Worm (Caenorhabditis elegans): Measurements from ENCODE around the gene F59B1.10.

DNA sequence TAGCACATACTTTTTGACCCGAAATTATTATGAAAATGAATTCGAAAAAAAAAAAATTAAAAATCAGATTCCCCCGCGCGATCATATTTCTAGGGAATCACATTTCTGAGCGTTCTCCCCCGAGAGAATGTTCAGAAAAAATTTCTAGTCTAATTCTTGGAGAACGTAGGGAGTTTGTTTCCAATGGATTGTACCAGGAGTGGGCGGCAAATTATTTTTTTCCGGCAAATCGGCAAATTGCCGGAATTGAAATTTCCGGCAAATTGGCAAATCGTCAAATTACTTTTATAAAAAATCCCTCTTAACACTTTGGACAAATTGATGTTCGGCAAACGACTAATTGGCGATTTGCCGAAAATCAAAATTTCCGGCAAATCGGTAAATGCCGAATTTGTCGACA is 36.1 kb downstream of the F59B1.10 start, which contains the start of gene T22F3.10:
- no peak for TF ChIP-seq nhr-11 (tag; optimal IDR thresholded peaks at IDR 0.05)
- no peak for TF ChIP-seq fkh-10 (GFP tag; optimal IDR thresholded peaks at IDR 0.05)
- no peak for TF ChIP-seq ceh-14 (tag; optimal IDR thresholded peaks at IDR 0.05)
- TF ChIP-seq K09A11.1 (tag; optimal IDR thresholded peaks at IDR 0.05; ENCODE audit: insufficient read depth): no peak
- TF ChIP-seq hlh-15 (tag; optimal IDR thresholded peaks at IDR 0.05): no peak
- TF ChIP-seq sox-4 (tag; optimal IDR thresholded peaks at IDR 0.05): no peak
- no peak for TF ChIP-seq lin-11 (tag; optimal IDR thresholded peaks at IDR 0.05)
- no peak for TF ChIP-seq ceh-22 (tag; optimal IDR thresholded peaks at IDR 0.05)
- TF ChIP-seq ama-1 (optimal IDR thresholded peaks at IDR 0.05): no peak
- TF ChIP-seq zip-5 (tag; optimal IDR thresholded peaks at IDR 0.05): no peak
- TF ChIP-seq sdc-2 (tag; optimal IDR thresholded peaks at IDR 0.05): no peak
- TF ChIP-seq fax-1 (tag; optimal IDR thresholded peaks at IDR 0.05): no peak
- TF ChIP-seq elt-4 (tag; optimal IDR thresholded peaks at IDR 0.05): no peak
- TF ChIP-seq pha-4 (tag; optimal IDR thresholded peaks at IDR 0.05): no peak

All from whole organism, late embryonic.